Worm (Caenorhabditis elegans): Measurements from ENCODE around the gene daf-37.

ce11 chrII:6165152-6165551 is 42.9 kb downstream of the daf-37 start:
- TF ChIP-seq snpc-4 (tag; optimal IDR thresholded peaks at IDR 0.05) (no peak), zag-1 (tag; optimal IDR thresholded peaks at IDR 0.05) (no peak), C16A3.4 (tag; optimal IDR thresholded peaks at IDR 0.05) (no peak), nhr-77 (tag; optimal IDR thresholded peaks at IDR 0.05) (no peak), sptf-1 (tag; optimal IDR thresholded peaks at IDR 0.05) (no peak), ztf-4 (tag; optimal IDR thresholded peaks at IDR 0.05) (no peak), rnt-1 (tag; optimal IDR thresholded peaks at IDR 0.05) (no peak), hlh-17 (GFP tag; optimal IDR thresholded peaks at IDR 0.05; ENCODE audit: borderline replicate concordance) (no peak), zip-4 (GFP tag; optimal IDR thresholded peaks at IDR 0.05) (no peak), elt-2 (tag; optimal IDR thresholded peaks at IDR 0.05) (no peak), nhr-237 (tag; optimal IDR thresholded peaks at IDR 0.05) (no peak), Y116A8C.19 (tag; optimal IDR thresholded peaks at IDR 0.05; ENCODE audit: borderline replicate concordance) (no peak), mef-2 (tag; optimal IDR thresholded peaks at IDR 0.05) (no peak), nhr-84 (tag; optimal IDR thresholded peaks at IDR 0.05) (no peak)

Data from whole organism, L1 larva.